Fruit fly (Drosophila melanogaster) whole organism, embryonic: ENCODE measurements around the gene CG14096.

Experiments
- CG18764 ChIP-seq: fragments of 200-800 bp; sonication (Bioruptor generic); optimal IDR thresholded peaks from 3 replicates; lab custom pipeline; 2016; ENCODE audit warnings: missing biosample characterization, missing genetic modification characterization
- eyg ChIP-seq: fragments of 200-800 bp; sonication (Bioruptor generic); optimal IDR thresholded peaks from 3 replicates; lab custom pipeline; 2016; ENCODE audit warnings: missing biosample characterization, missing genetic modification characterization
- pan ChIP-seq, 4 experiments: fragments of >200 bp in 3 of 4; fragments of 200-800 bp in 1 of 4; sonication (Bioruptor generic) in 1 of 4; optimal IDR thresholded peaks in 3 of 4; IDR thresholded peaks in 1 of 4; 2 replicates each; pipeline versions ENCODE4 v1.3.6 to Lab custom; 2017 to 2022; ENCODE audit warnings: missing biosample characterization in 2 of 4, missing genetic modification characterization in 2 of 4, mixed read lengths in 1 of 4
- pho ChIP-seq: fragments of 200-800 bp; sonication (Bioruptor generic); optimal IDR thresholded peaks from 2 replicates; lab custom pipeline; 2016; ENCODE audit warnings: missing biosample characterization, missing genetic modification characterization
- psq ChIP-seq: fragments of 200-800 bp; sonication (Bioruptor generic); optimal IDR thresholded peaks from 2 replicates; lab custom pipeline; 2017; ENCODE audit warnings: missing biosample characterization, missing genetic modification characterization
- tll ChIP-seq, 2 experiments: fragments of 200-800 bp in 1 of 2; fragments of >200 bp in 1 of 2; sonication (Bioruptor generic) in 1 of 2; optimal IDR thresholded peaks; 2 replicates each; lab custom pipeline; 2017 to 2019; ENCODE audit warnings: missing biosample characterization in 2 of 2, missing genetic modification characterization in 2 of 2, mild to moderate bottlenecking in 1 of 2, moderate library complexity in 1 of 2

- TF ChIP-seq pan (optimal IDR thresholded peaks at IDR 0.05; lab: Kevin White, UChicago) (no peak), pan (GFP tag; optimal IDR thresholded peaks at IDR 0.05 in 1 of 2, IDR thresholded peaks at IDR 0.05 in 1 of 2) (no peak), tll (GFP tag; optimal IDR thresholded peaks at IDR 0.05; lab: Kevin White, UChicago) (no peak), eyg (GFP tag; lab: Kevin White, UChicago) (no peak), CG18764 (GFP tag; lab: Kevin White, UChicago) (no peak), pho (GFP tag; lab: Kevin White, UChicago) (no peak), psq (GFP tag; lab: Kevin White, UChicago) (no peak)
Measured at dm6 chr3L:19504719-19505118, 37.8 kb upstream of the CG14096 start.
